Worm (Caenorhabditis elegans) whole organism, L3 larva: Measurements from ENCODE around the gene Y116A8C.9.

Source experiments
- R02D3.7 ChIP-seq: fragments of 150-350 bp; optimal IDR thresholded peaks from 2 replicates; lab custom pipeline; 2014; ENCODE audit warnings: missing biosample characterization, missing genetic modification characterization
- ZK546.5 ChIP-seq: sonication (generic microtip); optimal IDR thresholded peaks from 2 replicates; lab custom pipeline; 2017; ENCODE audit warnings: missing biosample characterization, missing genetic modification characterization
- ama-1 ChIP-seq: fragments of 150-350 bp; optimal IDR thresholded peaks from 2 replicates; lab custom pipeline; 2018
- ceh-16 ChIP-seq: sonication (generic microtip); optimal IDR thresholded peaks from 2 replicates; lab custom pipeline; 2017; ENCODE audit warnings: missing biosample characterization, missing genetic modification characterization
- ceh-28 ChIP-seq: fragments of 150-350 bp; optimal IDR thresholded peaks from 2 replicates; lab custom pipeline; 2014; ENCODE audit warnings: missing biosample characterization, missing genetic modification reagents, missing genetic modification characterization
- ceh-82 ChIP-seq: fragments of 150-350 bp; optimal IDR thresholded peaks from 2 replicates; lab custom pipeline; 2014; ENCODE audit warnings: missing biosample characterization, missing genetic modification characterization
- ceh-9 ChIP-seq: sonication (generic microtip); optimal IDR thresholded peaks from 2 replicates; lab custom pipeline; 2018; ENCODE audit warnings: missing biosample characterization, missing genetic modification characterization
- daf-12 ChIP-seq: fragments of 150-350 bp; optimal IDR thresholded peaks from 2 replicates; lab custom pipeline; 2014; ENCODE audit warnings: missing biosample characterization, missing genetic modification reagents, missing genetic modification characterization
- egl-27 ChIP-seq: sonication (generic microtip); optimal IDR thresholded peaks from 4 replicates; lab custom pipeline; 2017; ENCODE audit warnings: missing biosample characterization, missing genetic modification reagents, missing genetic modification characterization
- elt-1 ChIP-seq: fragments of 150-350 bp; optimal IDR thresholded peaks from 2 replicates; lab custom pipeline; 2014; ENCODE audit warnings: missing biosample characterization, missing genetic modification characterization
- elt-2 ChIP-seq: sonication (generic microtip); optimal IDR thresholded peaks from 2 replicates; lab custom pipeline; 2016; ENCODE audit warnings: missing genetic modification reagents, mild to moderate bottlenecking, missing genetic modification characterization, missing compliant biosample characterization
- elt-3 ChIP-seq, 3 experiments: fragments of 150-350 bp in 1 of 3; sonication (generic microtip) in 2 of 3; optimal IDR thresholded peaks; 2 replicates in 2 of 3; 4 replicates in 1 of 3; lab custom pipeline; 2014 to 2017; ENCODE audit warnings: missing biosample characterization in 3 of 3, missing genetic modification characterization in 3 of 3
- eor-1 ChIP-seq, 2 experiments: fragments of 150-350 bp; optimal IDR thresholded peaks; 2 replicates each; lab custom pipeline; 2014 to 2018; ENCODE audit warnings: missing biosample characterization in 2 of 2, missing genetic modification characterization in 2 of 2
- fkh-10 ChIP-seq: sonication (generic microtip); optimal IDR thresholded peaks from 2 replicates; lab custom pipeline; 2017; ENCODE audit warnings: missing biosample characterization, missing genetic modification reagents, missing genetic modification characterization
- fkh-2 ChIP-seq: fragments of 150-350 bp; optimal IDR thresholded peaks from 2 replicates; lab custom pipeline; 2014; ENCODE audit warnings: missing biosample characterization, missing genetic modification reagents, missing genetic modification characterization
- fos-1 ChIP-seq: fragments of 150-350 bp; optimal IDR thresholded peaks from 2 replicates; lab custom pipeline; 2014; ENCODE audit warnings: missing biosample characterization, missing genetic modification characterization
- hmg-11 ChIP-seq: sonication (generic microtip); optimal IDR thresholded peaks from 2 replicates; lab custom pipeline; 2016; ENCODE audit warnings: missing genetic modification characterization, missing compliant biosample characterization
- jun-1 ChIP-seq: fragments of 150-350 bp; optimal IDR thresholded peaks from 2 replicates; lab custom pipeline; 2014; ENCODE audit warnings: missing biosample characterization, missing genetic modification reagents, missing genetic modification characterization
- lin-39 ChIP-seq: fragments of 150-350 bp; optimal IDR thresholded peaks from 2 replicates; lab custom pipeline; 2018; ENCODE audit warnings: missing biosample characterization, missing genetic modification reagents, missing genetic modification characterization
- mdl-1 ChIP-seq: fragments of 150-350 bp; optimal IDR thresholded peaks from 2 replicates; lab custom pipeline; 2014; ENCODE audit warnings: missing biosample characterization, missing genetic modification characterization
- mml-1 ChIP-seq: fragments of 150-350 bp; sonication (generic microtip); optimal IDR thresholded peaks from 3 replicates; lab custom pipeline; 2014; ENCODE audit warnings: missing biosample characterization, missing genetic modification characterization
- nfya-1 ChIP-seq: sonication (generic microtip); optimal IDR thresholded peaks from 2 replicates; lab custom pipeline; 2017; ENCODE audit warnings: missing genetic modification characterization, mild to moderate bottlenecking, missing compliant biosample characterization, antibody characterized with exemption, moderate library complexity; ENCODE audit not compliant: insufficient read depth
- nhr-11 ChIP-seq: fragments of 150-350 bp; optimal IDR thresholded peaks from 2 replicates; lab custom pipeline; 2014; ENCODE audit warnings: missing biosample characterization, missing genetic modification characterization
- nhr-12 ChIP-seq: fragments of 150-350 bp; optimal IDR thresholded peaks from 2 replicates; lab custom pipeline; 2014; ENCODE audit warnings: missing biosample characterization, missing genetic modification characterization
- nhr-23 ChIP-seq: fragments of 150-350 bp; optimal IDR thresholded peaks from 2 replicates; lab custom pipeline; 2014; ENCODE audit warnings: missing biosample characterization, missing genetic modification reagents, missing genetic modification characterization
- nhr-237 ChIP-seq: fragments of 150-350 bp; optimal IDR thresholded peaks from 2 replicates; lab custom pipeline; 2014; ENCODE audit warnings: missing biosample characterization, missing genetic modification characterization
- nhr-28 ChIP-seq: fragments of 150-350 bp; optimal IDR thresholded peaks from 2 replicates; lab custom pipeline; 2014; ENCODE audit warnings: missing biosample characterization, missing genetic modification characterization
- nhr-43 ChIP-seq: sonication (generic microtip); optimal IDR thresholded peaks from 2 replicates; lab custom pipeline; 2016; ENCODE audit warnings: mild to moderate bottlenecking, missing genetic modification characterization, missing compliant biosample characterization; ENCODE audit not compliant: poor library complexity, severe bottlenecking
- nhr-67 ChIP-seq: fragments of 150-350 bp; optimal IDR thresholded peaks from 2 replicates; lab custom pipeline; 2014; ENCODE audit warnings: missing biosample characterization, missing genetic modification characterization
- nhr-77 ChIP-seq: fragments of 150-350 bp; optimal IDR thresholded peaks from 2 replicates; lab custom pipeline; 2014; ENCODE audit warnings: missing biosample characterization, missing genetic modification characterization
- pha-4 ChIP-seq: fragments of 150-350 bp; optimal IDR thresholded peaks from 2 replicates; lab custom pipeline; 2014; ENCODE audit warnings: missing biosample characterization, missing genetic modification reagents, missing genetic modification characterization
- pqm-1 ChIP-seq: fragments of 150-350 bp; optimal IDR thresholded peaks from 2 replicates; lab custom pipeline; 2017; ENCODE audit warnings: missing biosample characterization, missing genetic modification characterization, inconsistent platforms
- sea-2 ChIP-seq: fragments of 150-350 bp; sonication (generic microtip); optimal IDR thresholded peaks from 4 replicates; lab custom pipeline; 2014; ENCODE audit warnings: missing biosample characterization, missing genetic modification reagents, missing genetic modification characterization
- skn-1 ChIP-seq: fragments of 150-350 bp; optimal IDR thresholded peaks from 2 replicates; lab custom pipeline; 2014; ENCODE audit warnings: missing biosample characterization, missing genetic modification characterization
- snpc-4 ChIP-seq: fragments of 150-350 bp; optimal IDR thresholded peaks from 2 replicates; lab custom pipeline; 2014; ENCODE audit warnings: missing biosample characterization, missing genetic modification characterization
- tbx-2 ChIP-seq: sonication (generic microtip); optimal IDR thresholded peaks from 2 replicates; lab custom pipeline; 2016; ENCODE audit warnings: mild to moderate bottlenecking, missing genetic modification characterization, missing compliant biosample characterization
- unc-39 ChIP-seq: sonication (generic microtip); optimal IDR thresholded peaks from 4 replicates; lab custom pipeline; 2017; ENCODE audit warnings: missing biosample characterization, missing genetic modification characterization
- ztf-11 ChIP-seq: fragments of 150-350 bp; optimal IDR thresholded peaks from 2 replicates; lab custom pipeline; 2014; ENCODE audit warnings: missing biosample characterization, missing genetic modification characterization
- ztf-4 ChIP-seq: fragments of 150-350 bp; optimal IDR thresholded peaks from 2 replicates; lab custom pipeline; 2014; ENCODE audit warnings: missing biosample characterization, missing genetic modification characterization

Y116A8C.9 gene

DNA sequence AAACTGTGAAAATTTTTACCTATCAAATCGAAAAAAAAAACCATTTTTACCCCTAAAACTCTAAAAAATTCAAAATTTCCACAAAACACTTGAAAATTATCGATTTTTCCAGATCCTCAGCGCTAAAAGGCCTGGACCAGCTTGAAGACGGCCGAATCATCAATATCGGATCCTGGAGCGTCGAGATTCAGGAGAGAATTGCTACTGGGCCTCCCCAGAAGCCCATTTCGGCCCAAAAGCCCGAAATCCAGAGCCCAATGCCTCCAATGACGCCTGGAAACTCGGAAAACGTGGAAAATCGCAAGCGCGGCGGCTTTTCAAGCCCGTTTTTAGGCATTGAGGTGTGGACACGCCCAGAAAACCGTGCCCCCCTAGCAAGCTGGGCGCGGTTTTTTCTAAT is 5.8 kb upstream of the Y116A8C.9 start:
- no peak for TF ChIP-seq nhr-28 (tag; lab: Kevin White, UChicago)
- TF ChIP-seq lin-39 (tag; lab: Kevin White, UChicago): no peak
- no peak for TF ChIP-seq fkh-2 (tag; lab: Kevin White, UChicago)
- no peak for TF ChIP-seq elt-3 (tag; optimal IDR thresholded peaks at IDR 0.05; lab: Kevin White, UChicago)
- TF ChIP-seq nhr-11 (tag; lab: Kevin White, UChicago): no peak
- TF ChIP-seq tbx-2: no peak
- TF ChIP-seq nhr-23: no peak
- no peak for TF ChIP-seq snpc-4 (tag; lab: Kevin White, UChicago)
- TF ChIP-seq nhr-237 (tag; lab: Kevin White, UChicago): no peak
- no peak for TF ChIP-seq ztf-11 (tag; lab: Kevin White, UChicago)
- TF ChIP-seq daf-12 (tag; lab: Kevin White, UChicago): no peak
- TF ChIP-seq eor-1 (tag; optimal IDR thresholded peaks at IDR 0.05; lab: Kevin White, UChicago): no peak
- no peak for TF ChIP-seq ceh-16 (tag; lab: Kevin White, UChicago)
- TF ChIP-seq ceh-28: no peak
- TF ChIP-seq nhr-77 (tag; lab: Kevin White, UChicago): no peak
- no peak for TF ChIP-seq skn-1 (tag; lab: Kevin White, UChicago)
- TF ChIP-seq nhr-43 (tag; lab: Kevin White, UChicago): no peak
- TF ChIP-seq, all 47 proteins: peak for 0

DNA sequence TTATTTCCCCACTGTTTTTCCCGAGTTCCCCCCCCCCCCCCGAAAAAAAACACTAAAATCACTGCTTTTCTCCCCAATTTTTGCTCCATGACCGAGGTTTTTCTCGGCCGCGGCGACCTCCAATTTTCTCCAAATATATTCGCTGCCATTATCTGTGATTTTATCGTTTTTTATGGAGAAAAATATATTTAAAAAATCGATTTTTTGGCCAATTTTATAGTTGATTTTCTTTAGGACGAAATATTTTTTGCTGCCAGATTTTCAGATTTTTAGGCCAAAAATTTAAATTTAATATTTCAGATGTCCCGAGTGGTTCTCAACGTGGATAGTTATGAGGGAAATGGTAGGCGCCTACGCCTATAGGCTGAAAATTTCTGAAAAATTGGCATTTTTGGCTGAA is 3.2 kb upstream of the Y116A8C.9 start, which contains the start of gene rad-54.B:
Gene rad-54.B (plus strand): TSS at position 301 of the 400 bp plus-strand sequence.
- no peak for TF ChIP-seq nhr-67 (tag; lab: Kevin White, UChicago)
- TF ChIP-seq ZK546.5 (tag; lab: Kevin White, UChicago): no peak
- no peak for TF ChIP-seq ceh-16 (tag; lab: Kevin White, UChicago)
- no peak for TF ChIP-seq hmg-11 (tag; lab: Kevin White, UChicago)
- TF ChIP-seq daf-12 (tag; lab: Kevin White, UChicago): no peak
- no peak for TF ChIP-seq fkh-10
- TF ChIP-seq ztf-4 (tag; lab: Kevin White, UChicago): no peak
- no peak for TF ChIP-seq sea-2 (GFP tag; lab: Kevin White, UChicago)
- no peak for TF ChIP-seq ceh-9 (tag; lab: Kevin White, UChicago)
- TF ChIP-seq fos-1 (tag; lab: Kevin White, UChicago): no peak
- no peak for TF ChIP-seq ama-1 (lab: Kevin White, UChicago)
- TF ChIP-seq nhr-11 (tag; lab: Kevin White, UChicago): no peak
- no peak for TF ChIP-seq elt-2 (tag; lab: Kevin White, UChicago)
- no peak for TF ChIP-seq mdl-1 (tag; lab: Kevin White, UChicago)

DNA sequence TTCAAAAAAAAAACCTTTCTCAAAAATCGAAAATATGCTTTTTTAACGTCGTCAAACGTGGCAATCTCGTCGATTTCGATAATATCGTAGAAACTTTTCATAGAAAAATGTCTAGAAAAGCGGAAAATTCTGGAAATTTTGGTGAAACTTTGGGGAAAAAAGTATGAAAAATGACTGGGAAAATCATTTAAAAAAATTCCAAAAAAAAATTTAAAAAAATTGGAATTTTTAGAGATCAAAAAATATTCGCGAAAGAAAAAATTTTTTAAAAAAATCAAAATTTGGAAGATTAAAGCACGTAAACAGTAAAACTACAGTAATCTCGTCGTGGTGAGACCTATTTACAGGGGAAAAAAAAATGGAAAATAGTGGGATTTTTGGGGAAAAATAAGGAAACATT is 7.6 kb downstream of the Y116A8C.9 start, which contains the start of gene Y116A8C.10:
Gene Y116A8C.10 (minus strand): TSS at position 101 of the 400 bp plus-strand sequence.
- TF ChIP-seq nhr-11 (tag; lab: Kevin White, UChicago) (no peak), nhr-67 (tag; lab: Kevin White, UChicago) (no peak), unc-39 (no peak), jun-1 (tag; lab: Kevin White, UChicago) (no peak), skn-1 (tag; lab: Kevin White, UChicago) (no peak), fos-1 (tag; lab: Kevin White, UChicago) (no peak), mml-1 (tag; lab: Kevin White, UChicago) (no peak), ZK546.5 (tag; lab: Kevin White, UChicago) (no peak), pqm-1 (no peak), R02D3.7 (tag; lab: Kevin White, UChicago) (no peak), elt-2 (tag; lab: Kevin White, UChicago) (no peak), nhr-43 (tag; lab: Kevin White, UChicago) (no peak), nfya-1 (tag; lab: Kevin White, UChicago) (no peak), elt-1 (tag; lab: Kevin White, UChicago) (no peak), fkh-10 (no peak)

DNA sequence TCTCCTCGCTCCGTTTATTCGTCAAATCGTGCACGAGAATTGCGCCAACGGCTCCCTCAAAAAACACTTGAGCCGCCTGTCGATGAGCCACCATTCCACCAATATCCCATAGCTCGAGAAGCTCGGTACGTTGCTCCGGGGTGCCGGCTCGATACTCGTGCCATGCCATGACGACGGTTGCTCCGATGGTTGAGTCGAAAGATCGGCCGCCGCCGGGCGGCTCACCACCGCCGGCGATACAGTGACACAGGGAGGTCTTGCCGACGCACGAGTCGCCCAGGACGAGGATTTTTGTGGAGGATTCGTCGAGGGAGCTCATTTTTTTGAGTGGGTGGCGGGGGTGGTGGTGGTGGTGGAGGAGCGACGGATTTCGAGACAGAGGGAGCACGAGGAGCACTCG is 10.5 kb downstream of the Y116A8C.9 start:
- no peak for TF ChIP-seq fkh-10
- TF ChIP-seq pha-4 (tag; lab: Kevin White, UChicago): no peak
- TF ChIP-seq eor-1 (tag; optimal IDR thresholded peaks at IDR 0.05; lab: Kevin White, UChicago): no peak
- no peak for TF ChIP-seq nhr-28 (tag; lab: Kevin White, UChicago)
- TF ChIP-seq nhr-43 (tag; lab: Kevin White, UChicago): no peak
- TF ChIP-seq R02D3.7 (tag; lab: Kevin White, UChicago): no peak
- TF ChIP-seq nhr-237 (tag; lab: Kevin White, UChicago): no peak
- TF ChIP-seq ceh-82 (tag; lab: Kevin White, UChicago): no peak
- no peak for TF ChIP-seq nhr-12
- TF ChIP-seq egl-27 (tag; lab: Kevin White, UChicago): no peak
- no peak for TF ChIP-seq nfya-1 (tag; lab: Kevin White, UChicago)
- TF ChIP-seq mml-1 (tag; lab: Kevin White, UChicago): no peak
- no peak for TF ChIP-seq elt-1 (tag; lab: Kevin White, UChicago)
- TF ChIP-seq fos-1 (tag; lab: Kevin White, UChicago): no peak
- no peak for TF ChIP-seq elt-2 (tag; lab: Kevin White, UChicago)
- TF ChIP-seq jun-1 (tag; lab: Kevin White, UChicago): no peak
